Worm (Caenorhabditis elegans) whole organism, midembryonic: ENCODE results near the gene C47A4.5.

Experiments used
- cog-1 ChIP-seq: sonication (generic microtip); optimal IDR thresholded peaks from 2 replicates; lab custom pipeline; 2016; ENCODE audit warnings: missing genetic modification characterization, missing compliant biosample characterization
- ref-1 ChIP-seq: fragments of 200-800 bp; sonication (Bioruptor generic); conservative IDR thresholded peaks from 2 replicates; pipeline ENCODE4 v1.3.6; 2022; ENCODE audit warnings: missing genetic modification reagents, missing genetic modification characterization, missing compliant biosample characterization
- tab-1 ChIP-seq: fragments of 200-800 bp; sonication (Bioruptor generic); IDR thresholded peaks from 2 replicates; pipeline ENCODE4 v1.3.6; 2022; ENCODE audit warnings: missing genetic modification characterization, missing compliant biosample characterization

- TF ChIP-seq ref-1, result no peak
- TF ChIP-seq tab-1 (GFP tag; lab: Robert Waterston, UW), result no peak
- no peak for TF ChIP-seq cog-1 (tag; lab: Kevin White, UChicago)
Measured at ce11 chrIV:13716279-13716678, 29.2 kb upstream of the C47A4.5 start, which contains the start of gene C47A4.1.
